Worm (Caenorhabditis elegans) whole organism, L2 larva: ENCODE results near the gene cank-26.

ENCODE experiments used
- aly-2 ChIP-seq: fragments of 150-350 bp; optimal IDR thresholded peaks from 2 replicates; lab custom pipeline; 2014; ENCODE audit warnings: missing biosample characterization, missing genetic modification characterization
- ama-1 ChIP-seq: fragments of 150-350 bp; optimal IDR thresholded peaks from 2 replicates; lab custom pipeline; 2018; ENCODE audit warnings: inconsistent platforms
- ceh-82 ChIP-seq: fragments of 150-350 bp; optimal IDR thresholded peaks from 2 replicates; lab custom pipeline; 2014; ENCODE audit warnings: missing biosample characterization, missing genetic modification characterization
- gmeb-1 ChIP-seq: fragments of 150-350 bp; optimal IDR thresholded peaks from 2 replicates; lab custom pipeline; 2014; ENCODE audit warnings: missing biosample characterization, missing genetic modification characterization
- lin-11 ChIP-seq: fragments of 150-350 bp; sonication (generic microtip); optimal IDR thresholded peaks from 2 replicates; lab custom pipeline; 2014; ENCODE audit warnings: missing biosample characterization, missing genetic modification characterization, inconsistent platforms, mixed read lengths
- nhr-12 ChIP-seq: fragments of 150-350 bp; optimal IDR thresholded peaks from 2 replicates; lab custom pipeline; 2014; ENCODE audit warnings: missing biosample characterization, missing genetic modification characterization
- nhr-77 ChIP-seq: fragments of 150-350 bp; optimal IDR thresholded peaks from 2 replicates; lab custom pipeline; 2014; ENCODE audit warnings: missing biosample characterization, missing genetic modification characterization
- unc-39 ChIP-seq: fragments of 150-350 bp; optimal IDR thresholded peaks from 2 replicates; lab custom pipeline; 2014; ENCODE audit warnings: missing biosample characterization, missing genetic modification characterization
- zag-1 ChIP-seq: fragments of 150-350 bp; optimal IDR thresholded peaks from 2 replicates; lab custom pipeline; 2014; ENCODE audit warnings: missing biosample characterization, missing genetic modification characterization
- ztf-11 ChIP-seq: sonication (generic microtip); optimal IDR thresholded peaks from 2 replicates; lab custom pipeline; 2017; ENCODE audit warnings: missing biosample characterization, missing genetic modification characterization
- ztf-4 ChIP-seq: fragments of 150-350 bp; optimal IDR thresholded peaks from 2 replicates; lab custom pipeline; 2014; ENCODE audit warnings: missing biosample characterization, missing genetic modification characterization

- no peak for TF ChIP-seq zag-1 (tag; lab: Kevin White, UChicago)
- TF ChIP-seq nhr-77: no peak
- no peak for TF ChIP-seq ceh-82 (tag; lab: Kevin White, UChicago)
- TF ChIP-seq ama-1 (lab: Kevin White, UChicago): no peak
- no peak for TF ChIP-seq nhr-12 (tag; lab: Kevin White, UChicago)
- no peak for TF ChIP-seq ztf-4 (tag; lab: Kevin White, UChicago)
- no peak for TF ChIP-seq lin-11 (tag; lab: Kevin White, UChicago)
- no peak for TF ChIP-seq unc-39 (tag; lab: Kevin White, UChicago)
- TF ChIP-seq ztf-11 (tag; lab: Kevin White, UChicago): no peak
- TF ChIP-seq gmeb-1 (tag; lab: Kevin White, UChicago): no peak
- no peak for TF ChIP-seq aly-2 (tag; lab: Kevin White, UChicago)
Measured at ce11 chrII:3947404-3947803, 27.5 kb downstream of the cank-26 start.
